Worm (Caenorhabditis elegans): ENCODE results near the gene clec-2.

DNA sequence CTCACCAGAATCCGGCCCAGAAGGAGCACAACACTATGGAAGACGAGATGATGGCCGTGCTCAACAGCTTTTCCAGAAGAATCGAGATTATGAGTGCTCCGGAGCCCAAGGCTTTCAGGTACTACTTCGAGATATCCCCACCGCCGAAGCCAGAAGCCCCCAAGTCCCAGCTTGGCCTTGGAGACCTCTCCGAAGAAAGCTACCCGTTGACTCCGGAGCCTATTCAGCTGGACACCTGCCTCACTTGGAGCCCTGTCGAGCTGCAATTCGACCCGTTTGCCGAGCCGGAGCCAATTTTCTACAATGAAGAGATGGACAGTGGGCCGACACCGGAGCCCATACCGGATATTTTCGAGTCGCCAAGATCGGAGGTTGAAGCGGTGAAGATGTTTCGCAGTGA is 38.4 kb upstream of the clec-2 start:
- TF ChIP-seq W03F9.2 (tag; optimal IDR thresholded peaks at IDR 0.05) = no peak
- no peak for TF ChIP-seq him-1 (tag; optimal IDR thresholded peaks at IDR 0.05)
